Fruit fly (Drosophila melanogaster) whole organism, embryonic: Measurements from ENCODE around the gene CG7512.

Source experiments
- Aef1 ChIP-seq: fragments of 200-800 bp; sonication (Bioruptor generic); IDR thresholded peaks from 3 replicates; pipeline ENCODE4 v1.3.6; 2022; ENCODE audit warnings: missing biosample characterization, missing genetic modification characterization
- BtbVII ChIP-seq: fragments of 200-800 bp; sonication (Bioruptor generic); optimal IDR thresholded peaks from 3 replicates; lab custom pipeline; 2017; ENCODE audit warnings: missing biosample characterization, mild to moderate bottlenecking, missing genetic modification characterization
- CG10366 ChIP-seq: fragments of 200-800 bp; sonication (Bioruptor generic); IDR thresholded peaks from 2 replicates; pipeline ENCODE4 v1.3.6; 2022; ENCODE audit warnings: missing biosample characterization, missing genetic modification characterization
- CG11093 ChIP-seq: fragments of 200-800 bp; sonication (Bioruptor generic); IDR thresholded peaks from 3 replicates; pipeline ENCODE4 v1.3.6; 2022; ENCODE audit warnings: missing biosample characterization, missing genetic modification characterization
- CG11560 ChIP-seq: fragments of 200-800 bp; sonication (Bioruptor generic); IDR thresholded peaks from 3 replicates; pipeline ENCODE4 v1.3.6; 2022; ENCODE audit warnings: missing biosample characterization, missing genetic modification characterization
- CG12155 ChIP-seq: fragments of 200-800 bp; sonication (Bioruptor generic); optimal IDR thresholded peaks from 3 replicates; lab custom pipeline; 2016; ENCODE audit warnings: missing biosample characterization, missing genetic modification characterization
- CG13894 ChIP-seq: fragments of 200-800 bp; sonication (Bioruptor generic); optimal IDR thresholded peaks from 3 replicates; lab custom pipeline; 2018; ENCODE audit warnings: missing biosample characterization, mild to moderate bottlenecking, missing genetic modification characterization, moderate library complexity
- CG14667 ChIP-seq: fragments of 200-800 bp; sonication (Bioruptor generic); IDR thresholded peaks from 2 replicates; pipeline ENCODE4 v1.3.6; 2022; ENCODE audit warnings: missing biosample characterization, missing genetic modification characterization
- CG1529 ChIP-seq: fragments of 200-800 bp; sonication (Bioruptor generic); optimal IDR thresholded peaks from 3 replicates; lab custom pipeline; 2018; ENCODE audit warnings: missing biosample characterization, missing genetic modification characterization
- CG15479 ChIP-seq: fragments of 200-800 bp; sonication (Bioruptor generic); optimal IDR thresholded peaks from 3 replicates; lab custom pipeline; 2019; ENCODE audit warnings: missing biosample characterization, mild to moderate bottlenecking, missing genetic modification characterization, moderate library complexity
- CG1647 ChIP-seq: fragments of 200-800 bp; sonication (Bioruptor generic); optimal IDR thresholded peaks from 3 replicates; lab custom pipeline; 2016; ENCODE audit warnings: missing biosample characterization, missing genetic modification characterization
- CG16815 ChIP-seq: fragments of 200-800 bp; sonication (Bioruptor generic); optimal IDR thresholded peaks from 3 replicates; lab custom pipeline; 2017; ENCODE audit warnings: missing biosample characterization, mild to moderate bottlenecking, missing genetic modification characterization
- CG17359 ChIP-seq: fragments of 200-800 bp; sonication (Bioruptor generic); optimal IDR thresholded peaks from 3 replicates; lab custom pipeline; 2018; ENCODE audit warnings: missing biosample characterization, mild to moderate bottlenecking, missing genetic modification characterization, moderate library complexity
- CG17385 ChIP-seq: fragments of 200-800 bp; sonication (Bioruptor generic); optimal IDR thresholded peaks from 3 replicates; lab custom pipeline; 2018; ENCODE audit warnings: missing biosample characterization, mild to moderate bottlenecking, missing genetic modification characterization
- CG17829 ChIP-seq: fragments of 200-800 bp; optimal IDR thresholded peaks from 2 replicates; lab custom pipeline; 2019; ENCODE audit warnings: missing biosample characterization, mild to moderate bottlenecking, missing genetic modification characterization, moderate library complexity
- CG18764 ChIP-seq: fragments of 200-800 bp; sonication (Bioruptor generic); optimal IDR thresholded peaks from 3 replicates; lab custom pipeline; 2016; ENCODE audit warnings: missing biosample characterization, missing genetic modification characterization
- CG4617 ChIP-seq: fragments of 200-800 bp; sonication (Bioruptor generic); optimal IDR thresholded peaks from 3 replicates; lab custom pipeline; 2016; ENCODE audit warnings: missing biosample characterization, missing genetic modification characterization, borderline replicate concordance
- CG6254 ChIP-seq: fragments of 200-800 bp; sonication (Bioruptor generic); optimal IDR thresholded peaks from 3 replicates; lab custom pipeline; 2017; ENCODE audit warnings: mild to moderate bottlenecking, missing biosample characterization, missing genetic modification reagents, missing genetic modification characterization
- CG6791 ChIP-seq: fragments of 200-800 bp; sonication (Bioruptor generic); IDR thresholded peaks from 3 replicates; pipeline ENCODE4 v1.3.6; 2022; ENCODE audit warnings: missing biosample characterization, missing genetic modification characterization; ENCODE audit not compliant: partially characterized antibody
- CG9727 ChIP-seq: fragments of 200-800 bp; sonication (Bioruptor generic); optimal IDR thresholded peaks from 3 replicates; lab custom pipeline; 2017; ENCODE audit warnings: missing biosample characterization, mild to moderate bottlenecking, missing genetic modification characterization
- D19A ChIP-seq: fragments of 200-800 bp; optimal IDR thresholded peaks from 3 replicates; lab custom pipeline; 2019; ENCODE audit warnings: missing biosample characterization, mild to moderate bottlenecking, missing genetic modification characterization, moderate library complexity
- Doc3 ChIP-seq: fragments of 200-800 bp; sonication (Bioruptor generic); IDR thresholded peaks from 3 replicates; pipeline ENCODE4 v1.3.6; 2022; ENCODE audit warnings: missing biosample characterization, missing genetic modification characterization; ENCODE audit not compliant: partially characterized antibody
- Gsc ChIP-seq: fragments of 200-800 bp; sonication (Bioruptor generic); IDR thresholded peaks from 2 replicates; pipeline ENCODE4 v1.3.6; 2022; ENCODE audit warnings: missing biosample characterization, missing genetic modification characterization
- Hand ChIP-seq: fragments of 200-800 bp; sonication (Bioruptor generic); optimal IDR thresholded peaks from 2 replicates; lab custom pipeline; 2017; ENCODE audit warnings: mild to moderate bottlenecking, missing biosample characterization, missing genetic modification reagents, missing genetic modification characterization
- Hr39 ChIP-seq: fragments of >200 bp; optimal IDR thresholded peaks from 2 replicates; lab custom pipeline; 2017
- Hr51 ChIP-seq, 2 experiments: fragments of 200-800 bp; sonication (Bioruptor generic); optimal IDR thresholded peaks; 2 replicates in 1 of 2; 3 replicates in 1 of 2; lab custom pipeline; 2016 to 2018; ENCODE audit warnings: missing biosample characterization in 2 of 2, missing genetic modification characterization in 2 of 2, mild to moderate bottlenecking in 1 of 2, moderate library complexity in 1 of 2
- Neu2 ChIP-seq: fragments of 200-800 bp; sonication (Bioruptor generic); optimal IDR thresholded peaks from 3 replicates; lab custom pipeline; 2016; ENCODE audit warnings: missing biosample characterization, missing genetic modification characterization, borderline replicate concordance
- Nf-YC ChIP-seq: fragments of 200-800 bp; optimal IDR thresholded peaks from 3 replicates; lab custom pipeline; 2019; ENCODE audit warnings: missing biosample characterization, mild to moderate bottlenecking, missing genetic modification characterization, moderate library complexity
- Opbp ChIP-seq: fragments of 200-800 bp; sonication (Bioruptor generic); IDR thresholded peaks from 3 replicates; pipeline ENCODE4 v1.3.6; 2022; ENCODE audit warnings: missing biosample characterization, missing genetic modification characterization; ENCODE audit not compliant: partially characterized antibody
- Sox100B ChIP-seq: fragments of 200-800 bp; sonication (Bioruptor generic); optimal IDR thresholded peaks from 3 replicates; lab custom pipeline; 2018; ENCODE audit warnings: missing biosample characterization, mild to moderate bottlenecking, missing genetic modification characterization
- Ssrp ChIP-seq: fragments of 200-800 bp; sonication (Bioruptor generic); optimal IDR thresholded peaks from 2 replicates; lab custom pipeline; 2018; ENCODE audit warnings: missing biosample characterization, mild to moderate bottlenecking, missing genetic modification characterization, moderate library complexity
- az2 ChIP-seq: fragments of 200-800 bp; sonication (Bioruptor generic); optimal IDR thresholded peaks from 3 replicates; lab custom pipeline; 2016; ENCODE audit warnings: missing biosample characterization, missing genetic modification characterization
- chinmo ChIP-seq: fragments of 200-800 bp; sonication (Bioruptor generic); IDR thresholded peaks from 4 replicates; pipeline ENCODE4 v1.3.6; 2022; ENCODE audit warnings: missing biosample characterization, missing genetic modification characterization; ENCODE audit not compliant: partially characterized antibody
- dmrt99B ChIP-seq: fragments of 200-800 bp; sonication (Bioruptor generic); optimal IDR thresholded peaks from 2 replicates; lab custom pipeline; 2018; ENCODE audit warnings: missing biosample characterization, mild to moderate bottlenecking, missing genetic modification characterization, moderate library complexity
- en ChIP-seq: fragments of 200-800 bp; sonication (Bioruptor generic); optimal IDR thresholded peaks from 2 replicates; lab custom pipeline; 2016; ENCODE audit warnings: missing biosample characterization, missing genetic modification characterization
- gem ChIP-seq: fragments of 200-800 bp; sonication (Bioruptor generic); optimal IDR thresholded peaks from 2 replicates; lab custom pipeline; 2019; ENCODE audit warnings: missing biosample characterization, mild to moderate bottlenecking, missing genetic modification characterization, moderate library complexity
- grau ChIP-seq: fragments of 200-800 bp; optimal IDR thresholded peaks from 3 replicates; lab custom pipeline; 2019; ENCODE audit warnings: missing biosample characterization, mild to moderate bottlenecking, missing genetic modification characterization, moderate library complexity
- grn ChIP-seq: fragments of 200-800 bp; sonication (Bioruptor generic); optimal IDR thresholded peaks from 3 replicates; lab custom pipeline; 2017; ENCODE audit warnings: missing biosample characterization, missing genetic modification characterization
- her ChIP-seq: fragments of 200-800 bp; sonication (Bioruptor generic); optimal IDR thresholded peaks from 2 replicates; lab custom pipeline; 2016; ENCODE audit warnings: missing biosample characterization, missing genetic modification characterization
- hkb ChIP-seq, 2 experiments: fragments of 200-800 bp in 1 of 2; fragments of >200 bp in 1 of 2; sonication (Bioruptor generic) in 1 of 2; IDR thresholded peaks in 1 of 2; optimal IDR thresholded peaks in 1 of 2; 2 replicates each; pipeline versions ENCODE4 v1.3.6 to Lab custom; 2017 to 2022; ENCODE audit warnings: missing biosample characterization in 1 of 2, missing genetic modification characterization in 1 of 2
- ind ChIP-seq: fragments of 200-800 bp; sonication (Bioruptor generic); optimal IDR thresholded peaks from 3 replicates; lab custom pipeline; 2016; ENCODE audit warnings: missing biosample characterization, missing genetic modification characterization
- ken ChIP-seq: fragments of 200-800 bp; sonication (Bioruptor generic); IDR thresholded peaks from 3 replicates; pipeline ENCODE4 v1.3.6; 2022; ENCODE audit warnings: missing biosample characterization, missing genetic modification characterization
- lab ChIP-seq: fragments of 200-800 bp; sonication (Bioruptor generic); optimal IDR thresholded peaks from 3 replicates; lab custom pipeline; 2017; ENCODE audit warnings: missing biosample characterization, missing genetic modification characterization, mild to moderate bottlenecking, moderate library complexity, missing genetic modification reagents
- lmd ChIP-seq: fragments of 200-800 bp; sonication (Bioruptor generic); IDR thresholded peaks from 2 replicates; pipeline ENCODE4 v1.3.6; 2022; ENCODE audit warnings: missing biosample characterization, missing genetic modification characterization
- pita ChIP-seq: fragments of 200-800 bp; sonication (Bioruptor generic); optimal IDR thresholded peaks from 2 replicates; lab custom pipeline; 2017; ENCODE audit warnings: missing biosample characterization, mild to moderate bottlenecking, missing genetic modification characterization
- sisA ChIP-seq: fragments of 200-800 bp; sonication (Bioruptor generic); IDR thresholded peaks from 2 replicates; pipeline ENCODE4 v1.3.6; 2022; ENCODE audit warnings: missing biosample characterization, missing genetic modification characterization
- stc ChIP-seq: fragments of 200-800 bp; sonication (Bioruptor generic); IDR thresholded peaks from 2 replicates; pipeline ENCODE4 v1.3.6; 2022; ENCODE audit warnings: missing biosample characterization, missing genetic modification characterization
- stwl ChIP-seq: fragments of 200-800 bp; sonication (Bioruptor generic); optimal IDR thresholded peaks from 3 replicates; lab custom pipeline; 2018; ENCODE audit warnings: missing biosample characterization, mild to moderate bottlenecking, missing genetic modification characterization, moderate library complexity
- tx ChIP-seq: fragments of 200-800 bp; sonication (Bioruptor generic); optimal IDR thresholded peaks from 2 replicates; lab custom pipeline; 2016; ENCODE audit warnings: missing biosample characterization, missing genetic modification characterization
- zfh1 ChIP-seq: fragments of 200-800 bp; sonication (Bioruptor generic); IDR thresholded peaks from 3 replicates; pipeline ENCODE4 v1.3.6; 2022; ENCODE audit warnings: missing biosample characterization, missing genetic modification characterization

The CG7512 gene

DNA sequence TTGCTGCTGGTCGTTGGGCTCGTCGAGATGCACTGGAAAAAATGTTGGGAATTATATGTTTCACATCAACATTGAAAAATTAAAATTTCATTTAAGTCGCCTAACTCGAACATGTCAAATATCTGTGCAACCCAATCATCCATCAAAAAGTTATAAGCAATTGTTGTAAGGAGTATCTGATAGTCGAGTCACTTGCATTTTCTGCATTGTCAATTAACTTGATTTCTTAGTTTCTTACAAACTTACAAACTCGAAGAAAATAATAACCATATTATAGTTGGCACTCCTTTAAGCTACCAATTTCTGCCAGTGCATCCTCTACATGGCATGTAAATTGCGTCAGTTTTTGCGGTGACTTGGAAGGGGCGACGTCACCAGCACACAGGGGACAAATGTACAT lies 30.4 kb upstream of the CG7512 start (continued):
- peak; percentile 8 for TF ChIP-seq ind (GFP tag; lab: Kevin White, UChicago)
- peak; percentile 65 for TF ChIP-seq CG9727 (GFP tag; lab: Kevin White, UChicago)
- TF ChIP-seq CG13894 (tag; lab: Kevin White, UChicago), result no peak
- peak; percentile 32 for TF ChIP-seq tx (GFP tag; lab: Kevin White, UChicago)
- TF ChIP-seq hkb (optimal IDR thresholded peaks at IDR 0.05; lab: Kevin White, UChicago), result no peak
- peak; percentile 33; the same call in 1 of the 2 replicates for TF ChIP-seq hkb (GFP tag; IDR thresholded peaks at IDR 0.05; lab: Robert Waterston, UW)
- peak; percentile 54 for TF ChIP-seq grau (tag; lab: Kevin White, UChicago)
- TF ChIP-seq en (GFP tag; lab: Kevin White, UChicago), result peak; percentile 29
- TF ChIP-seq Ssrp (tag; lab: Kevin White, UChicago), result peak; percentile 29
- TF ChIP-seq CG12155 (GFP tag; lab: Kevin White, UChicago), result peak; percentile 2
- peak; percentile 27 for TF ChIP-seq CG6254 (GFP tag; lab: Kevin White, UChicago)
- TF ChIP-seq Aef1 (GFP tag; lab: Robert Waterston, UW), result no peak
- TF ChIP-seq Sox100B, result peak; percentile 48
- TF ChIP-seq lab (GFP tag; lab: Kevin White, UChicago), result peak; percentile 55
- TF ChIP-seq CG4617 (GFP tag; lab: Kevin White, UChicago), result peak; percentile 2
- no peak for TF ChIP-seq stwl (tag; lab: Kevin White, UChicago)
- peak; percentile 27 for TF ChIP-seq CG17385 (GFP tag; lab: Kevin White, UChicago)
- peak; percentile 23 for TF ChIP-seq D19A (tag; lab: Kevin White, UChicago)
- TF ChIP-seq az2 (GFP tag; lab: Kevin White, UChicago), result peak; percentile 46
- TF ChIP-seq CG15479 (GFP tag; lab: Kevin White, UChicago), result no peak
- TF ChIP-seq CG1647, result no peak
- peak; percentile 55 for TF ChIP-seq CG17829 (tag; lab: Kevin White, UChicago)
- no peak for TF ChIP-seq Gsc (GFP tag; lab: Robert Waterston, UW)
- TF ChIP-seq chinmo (GFP tag; lab: Robert Waterston, UW), result no peak
- peak; percentile 72 for TF ChIP-seq gem (tag; lab: Kevin White, UChicago)
- peak; percentile 14 for TF ChIP-seq CG17359 (tag; lab: Kevin White, UChicago)
- TF ChIP-seq CG11093 (GFP tag; lab: Robert Waterston, UW), result 0 out of 3 replicates have a peak, but pooled peaks have one; percentile 28
- TF ChIP-seq Hr51 (GFP tag; optimal IDR thresholded peaks at IDR 0.05; lab: Kevin White, UChicago), result peak in 1 of 2 experiments; percentile 58
- peak; percentile 55; the same call in 1 of the 3 replicates for TF ChIP-seq zfh1 (GFP tag; lab: Robert Waterston, UW)
- no peak for TF ChIP-seq Neu2
- peak; percentile 24; the same call in 1 of the 2 replicates for TF ChIP-seq CG14667
- no peak for TF ChIP-seq lmd
- no peak for TF ChIP-seq grn (GFP tag; lab: Kevin White, UChicago)
- TF ChIP-seq ken (GFP tag; lab: Robert Waterston, UW), result no peak
- TF ChIP-seq sisA (GFP tag; lab: Robert Waterston, UW), result peak; percentile 45; the same call in 1 of the 2 replicates
- TF ChIP-seq Doc3 (GFP tag; lab: Robert Waterston, UW), result no peak
- TF ChIP-seq CG1529 (GFP tag; lab: Kevin White, UChicago), result peak; percentile 37
- no peak for TF ChIP-seq Opbp (GFP tag; lab: Robert Waterston, UW)
- no peak for TF ChIP-seq pita (GFP tag; lab: Kevin White, UChicago)
- no peak for TF ChIP-seq Hr39 (lab: Kevin White, UChicago)
- no peak for TF ChIP-seq Nf-YC (tag; lab: Kevin White, UChicago)
- TF ChIP-seq CG6791 (GFP tag; lab: Robert Waterston, UW), result 0 out of 3 replicates have a peak, but pooled peaks have one; percentile 52
- TF ChIP-seq CG18764 (GFP tag; lab: Kevin White, UChicago), result peak; percentile 30
- no peak for TF ChIP-seq CG11560 (tag; lab: Robert Waterston, UW)
- no peak; the same call in 1 of the 2 replicates for TF ChIP-seq stc (GFP tag; lab: Robert Waterston, UW)
- TF ChIP-seq dmrt99B (tag; lab: Kevin White, UChicago), result peak; percentile 57
- TF ChIP-seq CG10366, result no peak
- peak; percentile 2 for TF ChIP-seq Hand (GFP tag; lab: Kevin White, UChicago)
- no peak for TF ChIP-seq BtbVII
- TF ChIP-seq her (GFP tag; lab: Kevin White, UChicago), result no peak
- TF ChIP-seq CG16815 (GFP tag; lab: Kevin White, UChicago), result peak; percentile 11
